Fruit fly (Drosophila melanogaster) whole organism, adult: ENCODE results near the gene Dnz1.

Experiments
- CG11617 ChIP-seq: fragments of 200-800 bp; sonication (Bioruptor generic); optimal IDR thresholded peaks from 2 replicates; lab custom pipeline; 2017; ENCODE audit warnings: mild to moderate bottlenecking, missing biosample characterization, missing genetic modification reagents, missing genetic modification characterization
- CG12768 ChIP-seq: fragments of 200-800 bp; sonication (Bioruptor generic); optimal IDR thresholded peaks from 2 replicates; lab custom pipeline; 2017; ENCODE audit warnings: missing biosample characterization, missing genetic modification characterization, mild to moderate bottlenecking, moderate library complexity, missing genetic modification reagents
- CG14711 ChIP-seq: fragments of 200-800 bp; sonication (Bioruptor generic); optimal IDR thresholded peaks from 2 replicates; lab custom pipeline; 2018; ENCODE audit warnings: missing biosample characterization, mild to moderate bottlenecking, missing genetic modification characterization, moderate library complexity
- CG1620 ChIP-seq: fragments of 200-800 bp; sonication (Bioruptor generic); optimal IDR thresholded peaks from 2 replicates; lab custom pipeline; 2016; ENCODE audit warnings: missing biosample characterization, missing genetic modification characterization
- CG33017 ChIP-seq: fragments of 200-800 bp; sonication (Bioruptor generic); optimal IDR thresholded peaks from 2 replicates; lab custom pipeline; 2018; ENCODE audit warnings: missing biosample characterization, mild to moderate bottlenecking, missing genetic modification characterization, moderate library complexity
- CG5204 ChIP-seq: fragments of 200-800 bp; sonication (Bioruptor generic); optimal IDR thresholded peaks from 2 replicates; lab custom pipeline; 2016; ENCODE audit warnings: missing biosample characterization, missing genetic modification characterization
- CG7045 ChIP-seq: fragments of 200-800 bp; sonication (Bioruptor generic); optimal IDR thresholded peaks from 2 replicates; lab custom pipeline; 2017; ENCODE audit warnings: missing biosample characterization, mild to moderate bottlenecking, missing genetic modification characterization
- CG7101 ChIP-seq: fragments of 200-800 bp; sonication (Bioruptor generic); optimal IDR thresholded peaks from 2 replicates; lab custom pipeline; 2018; ENCODE audit warnings: missing biosample characterization, mild to moderate bottlenecking, missing genetic modification characterization, moderate library complexity
- Clk ChIP-seq: fragments of 200-800 bp; sonication (Bioruptor generic); optimal IDR thresholded peaks from 2 replicates; lab custom pipeline; 2017; ENCODE audit warnings: missing biosample characterization, missing genetic modification characterization
- Crg-1 ChIP-seq: fragments of 200-800 bp; sonication (Bioruptor generic); optimal IDR thresholded peaks from 2 replicates; lab custom pipeline; 2016; ENCODE audit warnings: missing biosample characterization, missing genetic modification characterization
- Hr96 ChIP-seq: fragments of 200-800 bp; sonication (Bioruptor generic); optimal IDR thresholded peaks from 2 replicates; lab custom pipeline; 2016; ENCODE audit warnings: missing biosample characterization, missing genetic modification characterization
- Mnt ChIP-seq: fragments of 200-800 bp; sonication (Bioruptor generic); optimal IDR thresholded peaks from 2 replicates; lab custom pipeline; 2016; ENCODE audit warnings: missing biosample characterization, mild to moderate bottlenecking, missing genetic modification characterization
- bab1 ChIP-seq: fragments of 200-800 bp; sonication (Bioruptor generic); optimal IDR thresholded peaks from 3 replicates; lab custom pipeline; 2019; ENCODE audit warnings: missing biosample characterization, mild to moderate bottlenecking, missing genetic modification characterization, moderate library complexity
- cic ChIP-seq: fragments of 200-800 bp; sonication (Bioruptor generic); optimal IDR thresholded peaks from 2 replicates; lab custom pipeline; 2017; ENCODE audit warnings: missing biosample characterization, mild to moderate bottlenecking, missing genetic modification characterization, moderate library complexity
- cnc ChIP-seq, 2 experiments: fragments of >200 bp; optimal IDR thresholded peaks; 2 replicates each; lab custom pipeline; 2017
- kay ChIP-seq: fragments of 200-800 bp; sonication (Bioruptor generic); peaks from one replicate; lab custom pipeline; 2016; ENCODE audit warnings: missing biosample characterization, missing genetic modification characterization, borderline replicate concordance
- ovo ChIP-seq: fragments of 200-800 bp; sonication (Bioruptor generic); optimal IDR thresholded peaks from 2 replicates; lab custom pipeline; 2016; ENCODE audit warnings: missing biosample characterization, missing genetic modification characterization
- pad ChIP-seq: fragments of 200-800 bp; sonication (Bioruptor generic); optimal IDR thresholded peaks from 3 replicates; lab custom pipeline; 2017; ENCODE audit warnings: missing biosample characterization, missing genetic modification characterization, mild to moderate bottlenecking, moderate library complexity, missing genetic modification reagents
- tj ChIP-seq: fragments of 200-800 bp; sonication (Bioruptor generic); optimal IDR thresholded peaks from 3 replicates; lab custom pipeline; 2017; ENCODE audit warnings: missing biosample characterization, mild to moderate bottlenecking, missing genetic modification characterization, moderate library complexity
- toe ChIP-seq: fragments of 200-800 bp; sonication (Bioruptor generic); optimal IDR thresholded peaks from 2 replicates; lab custom pipeline; 2016; ENCODE audit warnings: missing biosample characterization, missing genetic modification characterization

Gene Dnz1

dm6 chr2L:10841619-10842018, 14.8 kb downstream of the Dnz1 start:
- no peak for TF ChIP-seq ovo
- TF ChIP-seq pad (GFP tag; lab: Kevin White, UChicago): no peak
- TF ChIP-seq bab1: no peak
- TF ChIP-seq CG5204 (GFP tag; lab: Kevin White, UChicago): no peak
- no peak for TF ChIP-seq CG7101 (tag; lab: Kevin White, UChicago)
- TF ChIP-seq CG7045 (GFP tag; lab: Kevin White, UChicago): no peak
- TF ChIP-seq Hr96 (GFP tag; lab: Kevin White, UChicago): no peak
- no peak for TF ChIP-seq Mnt (GFP tag; lab: Kevin White, UChicago)
- no peak for TF ChIP-seq cic (GFP tag; lab: Kevin White, UChicago)
- no peak for TF ChIP-seq cnc (optimal IDR thresholded peaks at IDR 0.05; lab: Kevin White, UChicago)
- no peak for TF ChIP-seq toe (GFP tag; lab: Kevin White, UChicago)
- TF ChIP-seq kay (GFP tag; lab: Kevin White, UChicago): no peak
- TF ChIP-seq CG14711 (tag; lab: Kevin White, UChicago): no peak
- TF ChIP-seq CG11617 (GFP tag; lab: Kevin White, UChicago): no peak
- no peak for TF ChIP-seq Crg-1 (GFP tag; lab: Kevin White, UChicago)
- no peak for TF ChIP-seq Clk
- no peak for TF ChIP-seq CG33017 (tag; lab: Kevin White, UChicago)
- TF ChIP-seq CG12768 (GFP tag; lab: Kevin White, UChicago): no peak

DNA sequence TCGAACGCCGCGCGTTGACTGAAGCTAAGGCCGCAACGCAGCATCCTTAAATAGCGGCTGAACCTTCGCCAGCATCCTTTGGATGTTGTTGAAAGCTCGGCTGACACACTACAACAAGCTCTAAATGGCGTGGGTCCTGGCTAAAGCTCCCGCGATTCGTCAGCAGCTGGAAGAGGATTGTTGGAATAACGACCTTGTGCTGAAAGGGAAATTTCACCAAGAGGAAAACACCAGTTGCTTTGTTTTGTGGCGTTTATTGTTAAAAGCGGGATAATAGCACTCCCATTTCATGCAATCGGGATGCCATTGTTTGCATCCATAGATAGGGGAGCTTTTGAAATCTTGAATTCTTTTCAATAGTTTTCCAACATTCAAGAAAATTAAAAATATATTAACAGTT, 19.0 kb downstream of the Dnz1 start, which contains the start of gene Nos:
TSS of gene Nos (minus strand) at position 21 of the 400 bp plus-strand sequence.
- TF ChIP-seq kay (GFP tag; lab: Kevin White, UChicago): no peak
- no peak for TF ChIP-seq CG1620 (GFP tag; lab: Kevin White, UChicago)

DNA sequence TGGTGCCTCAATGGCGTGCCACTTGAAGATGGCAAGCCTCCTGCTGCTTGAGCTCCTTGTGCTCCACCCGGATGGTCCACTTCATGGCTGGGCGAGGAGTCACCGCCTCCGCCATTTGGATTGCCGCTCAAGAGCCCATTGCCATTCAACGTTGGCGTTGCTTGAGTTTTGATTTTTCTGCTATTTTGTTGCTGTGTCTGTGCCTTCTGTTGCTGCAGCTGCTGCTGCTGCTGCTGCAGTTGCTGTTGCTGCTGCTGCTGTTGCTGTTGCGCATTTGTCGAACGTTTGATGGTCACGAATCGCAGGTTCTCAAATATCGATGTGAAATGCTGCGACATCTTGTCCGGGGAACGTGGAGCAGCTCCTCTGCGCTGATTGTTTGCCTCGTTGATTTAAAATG, 24.9 kb downstream of the Dnz1 start:
- no peak for TF ChIP-seq CG7045 (GFP tag; lab: Kevin White, UChicago)
- TF ChIP-seq CG12768 (GFP tag; lab: Kevin White, UChicago): no peak
- no peak for TF ChIP-seq CG1620 (GFP tag; lab: Kevin White, UChicago)
- no peak for TF ChIP-seq Mnt (GFP tag; lab: Kevin White, UChicago)
- TF ChIP-seq bab1: no peak
- no peak for TF ChIP-seq toe (GFP tag; lab: Kevin White, UChicago)
- TF ChIP-seq cic (GFP tag; lab: Kevin White, UChicago): no peak
- TF ChIP-seq CG7101 (tag; lab: Kevin White, UChicago): no peak
- TF ChIP-seq Crg-1 (GFP tag; lab: Kevin White, UChicago): no peak

DNA sequence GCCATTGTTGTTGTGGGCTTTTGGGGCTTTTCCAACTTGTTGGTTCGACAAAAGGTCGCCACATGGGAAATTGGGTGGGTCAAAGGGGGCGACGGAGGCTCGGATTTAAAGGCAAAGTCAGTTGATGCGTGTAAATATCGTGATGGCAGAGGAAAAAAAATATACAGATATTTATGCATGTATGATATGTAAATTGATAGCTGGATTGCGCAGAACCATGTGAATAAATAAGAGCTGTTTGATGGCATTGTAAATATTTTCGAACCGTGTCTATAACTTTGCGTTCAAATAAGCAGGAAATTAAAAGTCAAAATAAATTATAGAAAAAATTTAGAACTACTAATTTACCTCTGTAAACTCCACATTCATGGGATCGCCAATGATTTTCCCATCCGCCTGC, 33.8 kb downstream of the Dnz1 start:
- no peak for TF ChIP-seq Crg-1 (GFP tag; lab: Kevin White, UChicago)
- TF ChIP-seq CG7045 (GFP tag; lab: Kevin White, UChicago): no peak
- TF ChIP-seq cic (GFP tag; lab: Kevin White, UChicago): no peak
- TF ChIP-seq pad (GFP tag; lab: Kevin White, UChicago): no peak
- TF ChIP-seq CG5204 (GFP tag; lab: Kevin White, UChicago): no peak
- TF ChIP-seq CG7101 (tag; lab: Kevin White, UChicago): no peak
- no peak for TF ChIP-seq toe (GFP tag; lab: Kevin White, UChicago)
- no peak for TF ChIP-seq CG12768 (GFP tag; lab: Kevin White, UChicago)
- TF ChIP-seq ovo: no peak
- no peak for TF ChIP-seq CG11617 (GFP tag; lab: Kevin White, UChicago)
- TF ChIP-seq CG33017 (tag; lab: Kevin White, UChicago): no peak
- TF ChIP-seq kay (GFP tag; lab: Kevin White, UChicago): no peak
- TF ChIP-seq CG14711 (tag; lab: Kevin White, UChicago): no peak
- TF ChIP-seq CG1620 (GFP tag; lab: Kevin White, UChicago): no peak

DNA sequence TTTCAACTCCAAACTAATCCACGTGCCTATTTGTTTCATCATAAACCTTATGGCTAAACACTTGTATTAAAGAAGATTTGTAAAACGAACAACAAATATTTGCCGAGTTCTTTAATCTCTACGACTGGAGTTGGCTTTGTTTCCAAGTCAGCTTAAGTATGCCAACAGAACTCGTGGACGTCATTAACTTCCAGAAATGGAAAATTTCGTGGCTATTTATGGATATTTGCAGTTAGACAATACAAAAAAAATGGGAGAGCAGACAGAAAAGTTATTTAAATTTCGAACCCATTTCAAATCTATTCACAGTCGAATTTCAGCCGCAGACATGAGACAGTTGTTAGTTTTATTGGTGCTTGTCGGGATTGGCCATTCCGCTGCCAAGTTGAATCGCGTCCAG, 36.0 kb downstream of the Dnz1 start, which contains the start of gene CG17134:
TSS of gene CG17134 (plus strand) at position 301 of the 400 bp plus-strand sequence.
- TF ChIP-seq kay (GFP tag; lab: Kevin White, UChicago) (no peak), cic (GFP tag; lab: Kevin White, UChicago) (no peak), CG14711 (tag; lab: Kevin White, UChicago) (no peak), Mnt (GFP tag; lab: Kevin White, UChicago) (no peak), CG1620 (GFP tag; lab: Kevin White, UChicago) (no peak), CG11617 (GFP tag; lab: Kevin White, UChicago) (no peak), tj (GFP tag; lab: Kevin White, UChicago) (no peak), pad (GFP tag; lab: Kevin White, UChicago) (no peak), CG12768 (GFP tag; lab: Kevin White, UChicago) (no peak), CG7045 (GFP tag; lab: Kevin White, UChicago) (no peak), cnc (optimal IDR thresholded peaks at IDR 0.05; lab: Kevin White, UChicago) (no peak), CG33017 (tag; lab: Kevin White, UChicago) (no peak), ovo (no peak)

DNA sequence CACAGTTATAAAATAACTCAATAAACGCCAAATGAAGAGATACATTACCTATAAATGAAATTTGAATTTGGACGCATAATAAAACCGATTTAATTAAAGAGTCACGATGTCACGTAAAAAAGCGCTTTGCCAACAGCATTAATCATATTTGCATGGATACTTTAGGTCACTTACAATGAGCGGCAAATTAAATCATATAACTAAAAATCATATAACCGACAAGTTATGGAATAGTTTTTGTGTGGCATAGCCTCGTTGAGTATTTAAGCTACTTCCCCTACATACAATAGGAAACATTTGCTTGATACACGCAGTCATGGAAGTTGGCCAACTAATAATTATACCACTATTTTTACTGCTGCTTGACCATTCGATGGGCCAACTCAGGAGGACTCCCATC, 37.6 kb downstream of the Dnz1 start, which contains the start of gene CG6508:
TSS of gene CG6508 (plus strand) at position 301 of the 400 bp plus-strand sequence.
- TF ChIP-seq Crg-1 (GFP tag; lab: Kevin White, UChicago) (no peak), CG5204 (GFP tag; lab: Kevin White, UChicago) (no peak), CG11617 (GFP tag; lab: Kevin White, UChicago) (no peak), cic (GFP tag; lab: Kevin White, UChicago) (no peak), CG7101 (tag; lab: Kevin White, UChicago) (no peak), Clk (no peak), CG1620 (GFP tag; lab: Kevin White, UChicago) (no peak), CG12768 (GFP tag; lab: Kevin White, UChicago) (no peak), kay (GFP tag; lab: Kevin White, UChicago) (no peak), toe (GFP tag; lab: Kevin White, UChicago) (no peak), cnc (optimal IDR thresholded peaks at IDR 0.05; lab: Kevin White, UChicago) (no peak), Mnt (GFP tag; lab: Kevin White, UChicago) (no peak), pad (GFP tag; lab: Kevin White, UChicago) (no peak), CG33017 (tag; lab: Kevin White, UChicago) (no peak), CG14711 (tag; lab: Kevin White, UChicago) (no peak), bab1 (no peak), CG7045 (GFP tag; lab: Kevin White, UChicago) (no peak), tj (GFP tag; lab: Kevin White, UChicago) (no peak)
